Worm (Caenorhabditis elegans): Measurements from ENCODE around the gene srz-101.

Gene srz-101

DNA sequence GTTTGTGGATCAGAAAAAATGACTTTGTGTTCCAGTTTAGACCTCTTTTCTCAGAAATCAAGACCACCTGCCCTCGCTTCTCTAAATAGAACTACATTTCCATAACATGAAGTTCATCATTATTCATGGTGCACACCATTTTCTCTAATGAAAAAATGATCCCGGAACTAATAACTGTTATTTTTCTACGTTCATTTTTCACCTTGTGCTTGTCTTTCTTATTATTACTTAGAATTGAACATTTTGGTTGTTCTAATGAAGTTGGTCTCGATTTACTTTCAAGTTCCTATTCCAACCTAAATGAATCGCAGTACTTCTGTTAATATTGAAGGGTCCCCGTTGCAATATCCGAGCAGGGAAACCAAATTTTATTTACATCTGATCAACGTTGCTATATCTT, 11.8 kb upstream of the srz-101 start, which contains the start of gene srw-36:
srw-36 (plus strand) TSS at position 301 of the 400 bp plus-strand sequence.
- TF ChIP-seq bed-3 (GFP tag; optimal IDR thresholded peaks at IDR 0.05) (no peak), mls-2 (tag; optimal IDR thresholded peaks at IDR 0.05) (no peak), lin-13 (tag; optimal IDR thresholded peaks at IDR 0.05) (no peak), nhr-2 (tag; optimal IDR thresholded peaks at IDR 0.05) (no peak), sptf-1 (tag; optimal IDR thresholded peaks at IDR 0.05) (no peak), unc-120 (tag; optimal IDR thresholded peaks at IDR 0.05; ENCODE audit: poor library complexity, severe bottlenecking) (no peak), zip-8 (tag; optimal IDR thresholded peaks at IDR 0.05) (no peak), elt-3 (tag; optimal IDR thresholded peaks at IDR 0.05) (no peak), ceh-43 (GFP tag; optimal IDR thresholded peaks at IDR 0.05) (no peak), ztf-11 (tag; optimal IDR thresholded peaks at IDR 0.05) (no peak), snpc-4 (tag; optimal IDR thresholded peaks at IDR 0.05) (no peak)

DNA sequence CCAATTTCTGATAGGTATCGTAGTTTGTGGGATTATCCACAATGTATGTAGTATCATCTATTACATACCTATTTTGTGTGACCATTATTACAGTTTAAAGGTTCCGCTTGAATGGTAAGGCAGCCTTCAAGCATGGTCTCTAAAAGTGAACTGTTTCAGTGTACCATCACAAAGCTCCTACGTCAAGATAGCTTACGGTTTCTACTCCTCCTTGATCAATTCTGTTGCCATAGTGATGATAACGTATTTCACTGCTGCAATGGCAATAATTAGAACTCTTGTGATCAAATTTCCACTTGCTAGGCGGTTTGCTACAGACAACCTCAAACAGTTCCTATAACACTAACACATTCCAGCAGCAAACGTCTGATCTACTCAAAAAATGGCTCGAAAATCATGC, 11.3 kb upstream of the srz-101 start:
- no peak for TF ChIP-seq ztf-11 (tag; optimal IDR thresholded peaks at IDR 0.05)
- TF ChIP-seq ham-2 (GFP tag; optimal IDR thresholded peaks at IDR 0.05): no peak
- no peak for TF ChIP-seq flh-1 (GFP tag; optimal IDR thresholded peaks at IDR 0.05)
- TF ChIP-seq ceh-83 (GFP tag; optimal IDR thresholded peaks at IDR 0.05): no peak
- no peak for TF ChIP-seq unc-39 (tag; optimal IDR thresholded peaks at IDR 0.05)
- TF ChIP-seq lsy-2 (tag; optimal IDR thresholded peaks at IDR 0.05): no peak
- TF ChIP-seq drap-1 (GFP tag; optimal IDR thresholded peaks at IDR 0.05): no peak
- TF ChIP-seq unc-62 (GFP tag; optimal IDR thresholded peaks at IDR 0.05): no peak

DNA sequence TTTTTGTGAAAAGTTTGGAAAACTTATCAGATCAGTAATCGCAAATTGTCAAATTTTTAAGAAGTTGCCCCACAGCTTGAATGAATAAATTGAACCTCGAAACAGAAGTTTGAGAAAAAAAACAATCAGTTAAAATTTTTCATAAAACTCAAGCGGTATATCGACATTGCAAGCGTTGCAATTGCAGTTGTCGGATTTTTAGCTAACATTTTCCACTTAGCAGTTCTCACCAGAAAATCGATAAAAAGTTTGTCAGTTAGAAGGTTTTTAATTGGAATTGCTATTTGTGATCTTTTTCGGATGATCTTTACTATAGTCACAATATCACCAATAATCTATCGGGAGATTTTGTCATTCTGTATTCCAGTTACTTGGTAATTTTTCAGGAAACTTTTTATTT, 8.9 kb upstream of the srz-101 start, which contains the start of gene srw-43:
srw-43 (plus strand) TSS at position 301 of the 400 bp plus-strand sequence.
- TF ChIP-seq elt-1 (tag; optimal IDR thresholded peaks at IDR 0.05; ENCODE audit: borderline replicate concordance, insufficient read depth): no peak
- TF ChIP-seq mab-5 (tag; optimal IDR thresholded peaks at IDR 0.05): no peak
- TF ChIP-seq cnd-1 (tag; optimal IDR thresholded peaks at IDR 0.05): no peak
- no peak for TF ChIP-seq ham-2 (GFP tag; optimal IDR thresholded peaks at IDR 0.05)
- no peak for TF ChIP-seq lin-32 (GFP tag; optimal IDR thresholded peaks at IDR 0.05)
- TF ChIP-seq ztf-11 (tag; optimal IDR thresholded peaks at IDR 0.05): no peak
- TF ChIP-seq nhr-237 (tag; optimal IDR thresholded peaks at IDR 0.05): no peak
- no peak for TF ChIP-seq hlh-1 (tag; optimal IDR thresholded peaks at IDR 0.05)

DNA sequence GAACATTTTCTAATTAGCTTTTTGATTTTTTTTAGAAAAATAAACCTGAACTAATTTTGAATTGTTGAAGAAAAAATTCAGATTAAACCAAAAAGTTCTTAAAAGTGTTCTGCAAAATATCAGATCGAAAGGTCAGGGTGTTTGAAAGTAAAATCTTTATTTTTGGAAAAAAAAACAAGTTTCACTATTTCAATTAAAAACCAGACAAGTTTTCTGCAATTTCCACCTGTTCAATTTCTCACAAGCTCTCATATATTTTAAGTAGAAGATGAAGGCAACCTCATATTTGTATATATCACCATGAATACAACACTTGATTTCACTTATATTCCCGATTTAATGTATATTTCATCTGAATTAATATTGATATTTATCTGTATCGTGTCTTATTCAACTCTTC, 7.4 kb upstream of the srz-101 start, which contains the start of gene srz-102:
srz-102 (plus strand) TSS at position 301 of the 400 bp plus-strand sequence.
- TF ChIP-seq lsy-2 (tag; optimal IDR thresholded peaks at IDR 0.05) (no peak), nhr-237 (tag; optimal IDR thresholded peaks at IDR 0.05) (no peak), elt-1 (tag; optimal IDR thresholded peaks at IDR 0.05; ENCODE audit: borderline replicate concordance, insufficient read depth) (no peak), hlh-1 (tag; optimal IDR thresholded peaks at IDR 0.05) (no peak), cnd-1 (tag; optimal IDR thresholded peaks at IDR 0.05) (no peak), nhr-28 (tag; optimal IDR thresholded peaks at IDR 0.05) (no peak), ceh-83 (GFP tag; optimal IDR thresholded peaks at IDR 0.05) (no peak), unc-120 (tag; optimal IDR thresholded peaks at IDR 0.05; ENCODE audit: poor library complexity, severe bottlenecking) (no peak), elt-3 (tag; optimal IDR thresholded peaks at IDR 0.05) (no peak), snpc-4 (tag; optimal IDR thresholded peaks at IDR 0.05) (no peak), tbx-8 (GFP tag; optimal IDR thresholded peaks at IDR 0.05) (no peak), mab-5 (tag; optimal IDR thresholded peaks at IDR 0.05) (no peak), lin-13 (tag; optimal IDR thresholded peaks at IDR 0.05) (no peak), zip-8 (tag; optimal IDR thresholded peaks at IDR 0.05) (no peak), ham-2 (GFP tag; optimal IDR thresholded peaks at IDR 0.05) (no peak), ztf-11 (tag; optimal IDR thresholded peaks at IDR 0.05) (no peak), unc-39 (tag; optimal IDR thresholded peaks at IDR 0.05) (no peak)

DNA sequence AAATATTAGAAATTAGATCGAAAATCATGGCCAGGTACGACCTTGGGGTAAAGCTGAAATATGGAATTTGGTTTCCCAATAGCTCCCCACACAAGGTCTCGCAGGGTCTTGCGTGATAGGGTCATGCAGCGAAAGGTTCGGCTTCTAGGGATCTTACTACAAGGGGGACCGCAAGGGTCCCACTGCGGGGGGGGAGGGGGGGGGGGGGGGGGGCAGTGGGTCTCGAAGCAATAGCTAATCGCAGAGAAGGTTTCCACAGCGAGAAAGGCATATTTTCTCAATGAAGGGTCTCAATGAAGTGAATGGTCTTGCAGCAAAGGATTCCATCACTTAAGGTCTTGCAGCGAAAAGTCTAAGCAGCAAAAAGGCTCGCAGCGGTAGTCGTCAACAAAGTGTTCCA, 1.6 kb upstream of the srz-101 start:
- no peak for TF ChIP-seq blmp-1 (tag; optimal IDR thresholded peaks at IDR 0.05)
- TF ChIP-seq ceh-83 (GFP tag; optimal IDR thresholded peaks at IDR 0.05): no peak

DNA sequence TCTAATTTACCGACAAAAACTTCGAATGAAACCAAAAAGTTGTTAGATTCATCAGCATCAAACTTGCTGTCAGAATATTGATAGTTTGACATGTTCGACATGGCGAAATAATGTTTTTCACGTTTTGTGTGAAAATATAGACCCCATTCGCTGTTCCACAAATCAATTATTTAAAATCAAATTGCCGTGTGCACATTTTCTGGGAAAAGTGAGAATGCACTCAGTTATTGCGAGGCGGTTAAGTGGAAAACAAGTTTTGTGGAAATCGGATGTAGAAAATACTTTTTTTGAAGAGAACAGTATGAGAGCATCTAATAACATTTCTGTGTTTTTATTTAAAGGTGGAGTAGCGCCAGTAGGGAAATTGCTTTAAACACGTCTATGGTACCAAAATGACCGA, 906 bp upstream of the srz-101 start, which contains the start of gene srw-42:
srw-42 (minus strand) TSS at position 101 of the 400 bp plus-strand sequence.
- TF ChIP-seq ham-2 (GFP tag; optimal IDR thresholded peaks at IDR 0.05) (no peak), nhr-76 (tag; optimal IDR thresholded peaks at IDR 0.05) (no peak), lin-13 (tag; optimal IDR thresholded peaks at IDR 0.05) (no peak), blmp-1 (tag; optimal IDR thresholded peaks at IDR 0.05) (no peak), pha-4 (tag; optimal IDR thresholded peaks at IDR 0.05) (no peak), flh-1 (GFP tag; optimal IDR thresholded peaks at IDR 0.05) (no peak), mep-1 (tag; optimal IDR thresholded peaks at IDR 0.05) (no peak), elt-1 (tag; optimal IDR thresholded peaks at IDR 0.05; ENCODE audit: borderline replicate concordance, insufficient read depth) (no peak), mab-5 (tag; optimal IDR thresholded peaks at IDR 0.05) (no peak), cnd-1 (tag; optimal IDR thresholded peaks at IDR 0.05) (no peak)
